Fruit fly (Drosophila melanogaster): ENCODE results near the gene CG32266.
A peak's percentile ranks its signal among the peaks of the same experiment; 100 is the strongest.

Gene CG32266

dm6 chr3L:3767825-3768224 lies 22.8 kb upstream of the CG32266 start (continued):
- peak; percentile 40 for TF ChIP-seq Myb (GFP tag; optimal IDR thresholded peaks at IDR 0.05)
- peak; percentile 33; the same call in 1 of the 2 replicates for TF ChIP-seq Bgb (GFP tag; IDR thresholded peaks at IDR 0.05; ENCODE audit: partially characterized antibody)
- TF ChIP-seq CG43689 (GFP tag; IDR thresholded peaks at IDR 0.05): peak; percentile 45
- TF ChIP-seq fd64A (GFP tag; optimal IDR thresholded peaks at IDR 0.05): no peak
- TF ChIP-seq CrebB (tag; optimal IDR thresholded peaks at IDR 0.05): peak; percentile 33
- no peak for TF ChIP-seq pros (GFP tag; optimal IDR thresholded peaks at IDR 0.05)
- TF ChIP-seq CG4707 (GFP tag; optimal IDR thresholded peaks at IDR 0.05): peak; percentile 56
- peak; percentile 50 for TF ChIP-seq CG10959 (GFP tag; IDR thresholded peaks at IDR 0.05)
- peak; percentile 91; the same call in 2 of the 3 replicates for TF ChIP-seq CG2199 (GFP tag; IDR thresholded peaks at IDR 0.05)
- no peak for TF ChIP-seq hkb (optimal IDR thresholded peaks at IDR 0.05)
- no peak; the same call in 1 of the 2 replicates for TF ChIP-seq hkb (GFP tag; IDR thresholded peaks at IDR 0.05)
- TF ChIP-seq Eip74EF (GFP tag; optimal IDR thresholded peaks at IDR 0.05): peak in 1 of 2 experiments; percentile 14
- peak in 1 of 2 experiments; percentile 28 for TF ChIP-seq crp (GFP tag; optimal IDR thresholded peaks at IDR 0.05)
- TF ChIP-seq gem (tag; optimal IDR thresholded peaks at IDR 0.05): peak; percentile 50
- no peak for TF ChIP-seq CG2678 (tag; optimal IDR thresholded peaks at IDR 0.05)
- TF ChIP-seq ac (GFP tag; optimal IDR thresholded peaks at IDR 0.05): no peak
- peak; percentile 70 for TF ChIP-seq CG8089 (GFP tag; optimal IDR thresholded peaks at IDR 0.05)
- peak; percentile 72 for TF ChIP-seq ATbp (GFP tag; optimal IDR thresholded peaks at IDR 0.05)
- no peak for TF ChIP-seq CG15011 (GFP tag; optimal IDR thresholded peaks at IDR 0.05)
- TF ChIP-seq Dip2 (GFP tag; IDR thresholded peaks at IDR 0.05): no peak
- peak; percentile 22; the same call in 1 of the 3 replicates for TF ChIP-seq CG14050 (GFP tag; IDR thresholded peaks at IDR 0.05)
- TF ChIP-seq B-H2 (GFP tag; optimal IDR thresholded peaks at IDR 0.05): peak; percentile 57
- no peak for TF ChIP-seq CG18262 (tag; optimal IDR thresholded peaks at IDR 0.05)
- peak; percentile 32 for TF ChIP-seq CG9817 (tag; optimal IDR thresholded peaks at IDR 0.05)
- no peak for TF ChIP-seq sc (optimal IDR thresholded peaks at IDR 0.05)
- TF ChIP-seq sc (GFP tag; optimal IDR thresholded peaks at IDR 0.05): peak; percentile 65
- peak; percentile 74 for TF ChIP-seq CG32532 (GFP tag; IDR thresholded peaks at IDR 0.05)
- peak; percentile 71 for TF ChIP-seq CG2875 (GFP tag; optimal IDR thresholded peaks at IDR 0.05)
- TF ChIP-seq CG34422 (GFP tag; IDR thresholded peaks at IDR 0.05): peak; percentile 61; the same call in 2 of the 3 replicates
- peak; percentile 72 for TF ChIP-seq CG1603 (tag; optimal IDR thresholded peaks at IDR 0.05)
- no peak for TF ChIP-seq emc (GFP tag; optimal IDR thresholded peaks at IDR 0.05)
- TF ChIP-seq Sin3A (optimal IDR thresholded peaks at IDR 0.05): no peak
- peak; percentile 53 for TF ChIP-seq nmo (GFP tag; optimal IDR thresholded peaks at IDR 0.05)
- peak; percentile 73 for TF ChIP-seq CG13624 (GFP tag; optimal IDR thresholded peaks at IDR 0.05)
- no peak for TF ChIP-seq sisA (GFP tag; IDR thresholded peaks at IDR 0.05)
- peak; percentile 53 for TF ChIP-seq wek (GFP tag; optimal IDR thresholded peaks at IDR 0.05)
- no peak for TF ChIP-seq BEAF-32 (GFP tag; optimal IDR thresholded peaks at IDR 0.05)
- peak; percentile 52 for TF ChIP-seq PHDP (tag; optimal IDR thresholded peaks at IDR 0.05)
- TF ChIP-seq Oaz (GFP tag; IDR thresholded peaks at IDR 0.05): peak; percentile 56
- TF ChIP-seq CG13296 (GFP tag; optimal IDR thresholded peaks at IDR 0.05): peak; percentile 5
- TF ChIP-seq CG12155 (GFP tag; optimal IDR thresholded peaks at IDR 0.05): peak; percentile 5
- peak; percentile 71 for TF ChIP-seq CG16863 (GFP tag; optimal IDR thresholded peaks at IDR 0.05)
- TF ChIP-seq Asciz (GFP tag; optimal IDR thresholded peaks at IDR 0.05): peak; percentile 47
- peak; percentile 64 for TF ChIP-seq Antp (GFP tag; optimal IDR thresholded peaks at IDR 0.05)
- peak; percentile 43 for TF ChIP-seq lab (GFP tag; optimal IDR thresholded peaks at IDR 0.05)
- TF ChIP-seq yki (optimal IDR thresholded peaks at IDR 0.05): no peak
- TF ChIP-seq Hmr (GFP tag; optimal IDR thresholded peaks at IDR 0.05): peak; percentile 67
- TF ChIP-seq CG8388 (GFP tag; optimal IDR thresholded peaks at IDR 0.05): peak; percentile 39
- TF ChIP-seq Hr51 (GFP tag; optimal IDR thresholded peaks at IDR 0.05): peak; percentile 44 to 48
- peak; percentile 81 for TF ChIP-seq CG11456 (GFP tag; IDR thresholded peaks at IDR 0.05)
- peak in 1 of 2 experiments; percentile 48 for TF ChIP-seq eve (GFP tag; optimal IDR thresholded peaks at IDR 0.05)

Data from whole organism, embryonic.